Worm (Caenorhabditis elegans): ENCODE results near the gene C15B12.3.

Gene C15B12.3

ce11 chrX:6467462-6467861 lies at the start of gene C15B12.3:
TSS of gene C15B12.3 (minus strand) at chrX:6467562.
- TF ChIP-seq T22C8.4 (GFP tag; IDR thresholded peaks at IDR 0.05) (no peak), ztf-29 (GFP tag; IDR thresholded peaks at IDR 0.05) (no peak), med-1 (GFP tag; optimal IDR thresholded peaks at IDR 0.05; ENCODE audit: insufficient read depth) (no peak), ref-1 (GFP tag; conservative IDR thresholded peaks at IDR 0.05) (no peak), klf-2 (GFP tag; conservative IDR thresholded peaks at IDR 0.05) (no peak), tab-1 (GFP tag; IDR thresholded peaks at IDR 0.05) (no peak), cog-1 (tag; optimal IDR thresholded peaks at IDR 0.05) (no peak), flt-1 (GFP tag; IDR thresholded peaks at IDR 0.05) (no peak), ztf-23 (GFP tag; IDR thresholded peaks at IDR 0.05) (no peak)

DNA sequence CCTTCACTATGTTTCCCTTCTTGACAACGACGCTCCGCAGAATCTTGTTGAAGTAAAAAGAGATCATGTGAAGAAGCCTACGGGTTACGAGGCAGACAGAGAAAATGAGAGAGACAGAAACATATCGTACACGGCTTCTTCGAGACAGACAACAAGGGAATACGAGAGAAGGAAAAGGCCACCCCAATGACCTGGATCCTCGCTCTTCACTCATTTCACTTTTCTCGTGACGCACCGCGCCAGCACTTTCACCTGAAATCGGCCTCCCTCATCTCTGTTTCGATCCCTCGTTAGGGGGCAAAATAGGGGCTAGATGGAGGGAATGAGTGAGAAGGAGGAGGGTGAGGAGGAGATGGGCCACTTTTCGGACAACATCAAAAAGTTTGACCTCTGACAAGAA lies 47.9 kb upstream of the C15B12.3 start:
- TF ChIP-seq ztf-29 (GFP tag; IDR thresholded peaks at IDR 0.05) (no peak), flt-1 (GFP tag; IDR thresholded peaks at IDR 0.05) (no peak), klf-2 (GFP tag; conservative IDR thresholded peaks at IDR 0.05) (no peak), ref-1 (GFP tag; conservative IDR thresholded peaks at IDR 0.05) (no peak), T22C8.4 (GFP tag; IDR thresholded peaks at IDR 0.05) (no peak), med-1 (GFP tag; optimal IDR thresholded peaks at IDR 0.05; ENCODE audit: insufficient read depth) (no peak), tab-1 (GFP tag; IDR thresholded peaks at IDR 0.05) (no peak), cog-1 (tag; optimal IDR thresholded peaks at IDR 0.05) (no peak), ztf-23 (GFP tag; IDR thresholded peaks at IDR 0.05) (no peak)

DNA sequence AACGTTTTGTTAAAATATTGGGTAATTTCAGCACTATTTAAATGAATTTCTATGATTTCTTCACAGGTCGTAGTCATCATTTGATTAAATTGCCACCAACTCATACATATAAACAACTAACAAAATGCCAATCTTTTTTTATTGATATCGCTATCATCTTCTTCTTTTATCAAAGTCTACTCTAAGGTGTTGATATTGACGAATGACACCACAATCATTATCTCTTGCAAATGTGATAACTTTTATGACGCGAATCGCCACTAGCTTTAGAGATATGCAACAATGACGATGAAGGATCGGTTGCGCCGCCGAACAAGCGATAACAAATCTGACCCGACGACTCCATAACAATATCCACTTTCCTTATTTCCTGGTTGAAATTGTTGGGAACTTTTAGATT lies 47.1 kb upstream of the C15B12.3 start:
- no peak for TF ChIP-seq klf-2 (GFP tag; conservative IDR thresholded peaks at IDR 0.05)
- no peak for TF ChIP-seq cog-1 (tag; optimal IDR thresholded peaks at IDR 0.05)
- TF ChIP-seq ztf-23 (GFP tag; IDR thresholded peaks at IDR 0.05), result no peak
- TF ChIP-seq tab-1 (GFP tag; IDR thresholded peaks at IDR 0.05), result no peak
- TF ChIP-seq ref-1 (GFP tag; conservative IDR thresholded peaks at IDR 0.05), result no peak
- no peak for TF ChIP-seq ztf-29 (GFP tag; IDR thresholded peaks at IDR 0.05)
- TF ChIP-seq flt-1 (GFP tag; IDR thresholded peaks at IDR 0.05), result no peak
- TF ChIP-seq T22C8.4 (GFP tag; IDR thresholded peaks at IDR 0.05), result no peak

- TF ChIP-seq med-1 (GFP tag; optimal IDR thresholded peaks at IDR 0.05; ENCODE audit: insufficient read depth), result no peak
- no peak for TF ChIP-seq klf-2 (GFP tag; conservative IDR thresholded peaks at IDR 0.05)
- TF ChIP-seq ztf-23 (GFP tag; IDR thresholded peaks at IDR 0.05), result no peak
- TF ChIP-seq cog-1 (tag; optimal IDR thresholded peaks at IDR 0.05), result no peak
- TF ChIP-seq ref-1 (GFP tag; conservative IDR thresholded peaks at IDR 0.05), result no peak
- TF ChIP-seq ztf-29 (GFP tag; IDR thresholded peaks at IDR 0.05), result no peak
- TF ChIP-seq T22C8.4 (GFP tag; IDR thresholded peaks at IDR 0.05), result no peak
- no peak for TF ChIP-seq flt-1 (GFP tag; IDR thresholded peaks at IDR 0.05)
- TF ChIP-seq tab-1 (GFP tag; IDR thresholded peaks at IDR 0.05), result no peak
These were observed 44.6 kb upstream of the C15B12.3 start, which contains the start of gene ttr-35 for ce11 chrX:6511985-6512384. TSS of gene ttr-35 (plus strand) at chrX:6512285.

- TF ChIP-seq ztf-29 (GFP tag; IDR thresholded peaks at IDR 0.05) (no peak), flt-1 (GFP tag; IDR thresholded peaks at IDR 0.05) (no peak), cog-1 (tag; optimal IDR thresholded peaks at IDR 0.05) (no peak), T22C8.4 (GFP tag; IDR thresholded peaks at IDR 0.05) (no peak), tab-1 (GFP tag; IDR thresholded peaks at IDR 0.05) (no peak), med-1 (GFP tag; optimal IDR thresholded peaks at IDR 0.05; ENCODE audit: insufficient read depth) (no peak), ztf-23 (GFP tag; IDR thresholded peaks at IDR 0.05) (no peak), klf-2 (GFP tag; conservative IDR thresholded peaks at IDR 0.05) (no peak), ref-1 (GFP tag; conservative IDR thresholded peaks at IDR 0.05) (no peak)
These were observed 43.3 kb upstream of the C15B12.3 start, which contains the start of gene ttr-36 for ce11 chrX:6510627-6511026. TSS of gene ttr-36 (plus strand) at chrX:6510927.

DNA sequence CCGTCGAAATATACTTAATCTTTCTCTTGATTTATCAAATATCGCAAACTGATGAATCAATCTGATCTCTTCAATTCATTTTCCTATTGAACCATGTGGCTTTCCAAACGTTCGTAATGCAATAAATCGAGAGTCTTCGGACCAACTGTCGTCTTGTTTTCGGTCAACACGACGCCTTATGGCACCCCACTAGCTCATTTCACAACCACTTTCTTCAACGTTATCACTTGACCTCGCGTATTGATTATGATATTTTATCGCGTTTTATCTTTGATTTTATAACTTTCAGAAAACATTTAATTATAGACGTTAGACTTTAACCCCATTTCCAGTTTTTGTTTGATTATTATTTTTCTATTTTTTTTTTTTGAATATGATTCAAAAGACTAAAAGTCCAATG lies 42.5 kb upstream of the C15B12.3 start:
- TF ChIP-seq T22C8.4 (GFP tag; IDR thresholded peaks at IDR 0.05) (no peak), tab-1 (GFP tag; IDR thresholded peaks at IDR 0.05) (no peak), flt-1 (GFP tag; IDR thresholded peaks at IDR 0.05) (no peak), cog-1 (tag; optimal IDR thresholded peaks at IDR 0.05) (no peak), ztf-23 (GFP tag; IDR thresholded peaks at IDR 0.05) (no peak), ztf-29 (GFP tag; IDR thresholded peaks at IDR 0.05) (no peak), ref-1 (GFP tag; conservative IDR thresholded peaks at IDR 0.05) (no peak), med-1 (GFP tag; optimal IDR thresholded peaks at IDR 0.05; ENCODE audit: insufficient read depth) (no peak), klf-2 (GFP tag; conservative IDR thresholded peaks at IDR 0.05) (no peak)

ce11 chrX:6507734-6508133 lies 40.4 kb upstream of the C15B12.3 start:
- no peak for TF ChIP-seq T22C8.4 (GFP tag; IDR thresholded peaks at IDR 0.05)
- TF ChIP-seq med-1 (GFP tag; optimal IDR thresholded peaks at IDR 0.05; ENCODE audit: insufficient read depth), result no peak
- TF ChIP-seq cog-1 (tag; optimal IDR thresholded peaks at IDR 0.05), result no peak
- TF ChIP-seq tab-1 (GFP tag; IDR thresholded peaks at IDR 0.05), result no peak
- TF ChIP-seq ztf-23 (GFP tag; IDR thresholded peaks at IDR 0.05), result no peak
- no peak for TF ChIP-seq klf-2 (GFP tag; conservative IDR thresholded peaks at IDR 0.05)
- no peak for TF ChIP-seq ztf-29 (GFP tag; IDR thresholded peaks at IDR 0.05)
- no peak for TF ChIP-seq ref-1 (GFP tag; conservative IDR thresholded peaks at IDR 0.05)
- TF ChIP-seq flt-1 (GFP tag; IDR thresholded peaks at IDR 0.05), result no peak

- TF ChIP-seq ztf-29 (GFP tag; IDR thresholded peaks at IDR 0.05), result no peak
- no peak for TF ChIP-seq klf-2 (GFP tag; conservative IDR thresholded peaks at IDR 0.05)
- no peak for TF ChIP-seq flt-1 (GFP tag; IDR thresholded peaks at IDR 0.05)
- no peak for TF ChIP-seq med-1 (GFP tag; optimal IDR thresholded peaks at IDR 0.05; ENCODE audit: insufficient read depth)
- no peak for TF ChIP-seq ztf-23 (GFP tag; IDR thresholded peaks at IDR 0.05)
- no peak for TF ChIP-seq T22C8.4 (GFP tag; IDR thresholded peaks at IDR 0.05)
- TF ChIP-seq ref-1 (GFP tag; conservative IDR thresholded peaks at IDR 0.05), result no peak
- no peak for TF ChIP-seq tab-1 (GFP tag; IDR thresholded peaks at IDR 0.05)
- TF ChIP-seq cog-1 (tag; optimal IDR thresholded peaks at IDR 0.05), result no peak
These were observed 38.3 kb upstream of the C15B12.3 start, which contains the start of gene glr-8 for ce11 chrX:6505662-6506061. TSS of gene glr-8 (plus strand) at chrX:6505980.

- no peak for TF ChIP-seq ref-1 (GFP tag; conservative IDR thresholded peaks at IDR 0.05)
- TF ChIP-seq tab-1 (GFP tag; IDR thresholded peaks at IDR 0.05), result no peak
- no peak for TF ChIP-seq ztf-29 (GFP tag; IDR thresholded peaks at IDR 0.05)
- TF ChIP-seq ztf-23 (GFP tag; IDR thresholded peaks at IDR 0.05), result peak; percentile 27; the same call in 1 of the 2 replicates
- peak; percentile 32 for TF ChIP-seq cog-1 (tag; optimal IDR thresholded peaks at IDR 0.05)
- no peak for TF ChIP-seq med-1 (GFP tag; optimal IDR thresholded peaks at IDR 0.05; ENCODE audit: insufficient read depth)
- TF ChIP-seq T22C8.4 (GFP tag; IDR thresholded peaks at IDR 0.05), result no peak
These were observed 37.6 kb upstream of the C15B12.3 start, which contains the start of gene cdf-1 for ce11 chrX:6505008-6505407. TSS of gene cdf-1 (minus strand) at chrX:6505143.

Measured in whole organism, midembryonic.